Worm (Caenorhabditis elegans) whole organism, mixed stage, embryonic: ENCODE results near the gene hmit-1.3.
A peak's percentile ranks its signal among the peaks of the same experiment; 100 is the strongest.

Experiments
- M03D4.4 ChIP-seq: sonication (generic microtip); optimal IDR thresholded peaks from 2 replicates; lab custom pipeline; 2017; ENCODE audit warnings: mild to moderate bottlenecking, missing genetic modification characterization, missing compliant biosample characterization
- bed-3 ChIP-seq: fragments of 200-800 bp; sonication (Bioruptor generic); optimal IDR thresholded peaks from 3 replicates; lab custom pipeline; 2018; ENCODE audit warnings: mild to moderate bottlenecking, missing genetic modification characterization, moderate library complexity, missing compliant biosample characterization
- blmp-1 ChIP-seq: fragments of 150-350 bp; optimal IDR thresholded peaks from 2 replicates; lab custom pipeline; 2014; ENCODE audit warnings: missing biosample characterization, missing genetic modification characterization
- ceh-39 ChIP-seq: fragments of 150-350 bp; optimal IDR thresholded peaks from 2 replicates; lab custom pipeline; 2014; ENCODE audit warnings: missing biosample characterization, missing genetic modification characterization
- ceh-43 ChIP-seq: fragments of 200-800 bp; sonication (Bioruptor generic); optimal IDR thresholded peaks from 2 replicates; lab custom pipeline; 2018; ENCODE audit warnings: mild to moderate bottlenecking, missing genetic modification characterization, moderate library complexity, missing compliant biosample characterization
- ceh-83 ChIP-seq: fragments of 200-800 bp; sonication (Bioruptor generic); optimal IDR thresholded peaks from 2 replicates; lab custom pipeline; 2018; ENCODE audit warnings: mild to moderate bottlenecking, missing genetic modification characterization, missing compliant biosample characterization
- ces-1 ChIP-seq: fragments of 150-350 bp; optimal IDR thresholded peaks from 2 replicates; lab custom pipeline; 2014; ENCODE audit warnings: missing biosample characterization, missing genetic modification reagents, missing genetic modification characterization
- cnd-1 ChIP-seq: fragments of 200-800 bp; sonication (Bioruptor generic); optimal IDR thresholded peaks from 2 replicates; lab custom pipeline; 2018; ENCODE audit warnings: mild to moderate bottlenecking, missing genetic modification characterization, missing compliant biosample characterization
- drap-1 ChIP-seq: fragments of 200-800 bp; sonication (Bioruptor generic); optimal IDR thresholded peaks from 3 replicates; lab custom pipeline; 2018; ENCODE audit warnings: mild to moderate bottlenecking, missing genetic modification characterization, missing compliant biosample characterization
- elt-1 ChIP-seq: sonication (generic microtip); optimal IDR thresholded peaks from 2 replicates; lab custom pipeline; 2017; ENCODE audit warnings: missing genetic modification characterization, mild to moderate bottlenecking, missing compliant biosample characterization, antibody characterized with exemption, moderate library complexity, borderline replicate concordance; ENCODE audit not compliant: insufficient read depth
- elt-3 ChIP-seq: fragments of 150-350 bp; optimal IDR thresholded peaks from 2 replicates; lab custom pipeline; 2014; ENCODE audit warnings: missing biosample characterization, missing genetic modification characterization
- flh-1 ChIP-seq: fragments of 200-800 bp; sonication (Bioruptor generic); optimal IDR thresholded peaks from 2 replicates; lab custom pipeline; 2018; ENCODE audit warnings: mild to moderate bottlenecking, missing genetic modification characterization, moderate library complexity, missing compliant biosample characterization
- ham-2 ChIP-seq: fragments of 200-800 bp; sonication (Bioruptor generic); optimal IDR thresholded peaks from 2 replicates; lab custom pipeline; 2018; ENCODE audit warnings: mild to moderate bottlenecking, missing genetic modification characterization, missing compliant biosample characterization
- hlh-1 ChIP-seq: fragments of 150-350 bp; optimal IDR thresholded peaks from 2 replicates; lab custom pipeline; 2014; ENCODE audit warnings: missing biosample characterization, missing genetic modification reagents, missing genetic modification characterization
- lin-13 ChIP-seq: fragments of 150-350 bp; optimal IDR thresholded peaks from 2 replicates; lab custom pipeline; 2014; ENCODE audit warnings: missing biosample characterization, missing genetic modification characterization
- lin-32 ChIP-seq: fragments of 200-800 bp; sonication (Bioruptor generic); optimal IDR thresholded peaks from 2 replicates; lab custom pipeline; 2018; ENCODE audit warnings: mild to moderate bottlenecking, missing genetic modification characterization, missing compliant biosample characterization
- lsy-2 ChIP-seq: fragments of 150-350 bp; optimal IDR thresholded peaks from 2 replicates; lab custom pipeline; 2014; ENCODE audit warnings: missing biosample characterization, missing genetic modification characterization
- mab-5 ChIP-seq: fragments of 150-350 bp; optimal IDR thresholded peaks from 2 replicates; lab custom pipeline; 2014; ENCODE audit warnings: missing biosample characterization, missing genetic modification characterization
- mep-1 ChIP-seq: fragments of 150-350 bp; optimal IDR thresholded peaks from 2 replicates; lab custom pipeline; 2017; ENCODE audit warnings: missing biosample characterization, missing genetic modification reagents, missing genetic modification characterization, inconsistent platforms
- mls-2 ChIP-seq: sonication (generic microtip); optimal IDR thresholded peaks from 2 replicates; lab custom pipeline; 2016; ENCODE audit warnings: mild to moderate bottlenecking, missing genetic modification characterization, moderate library complexity, missing compliant biosample characterization
- nhr-12 ChIP-seq: fragments of 150-350 bp; optimal IDR thresholded peaks from 2 replicates; lab custom pipeline; 2014; ENCODE audit warnings: missing biosample characterization, missing genetic modification characterization
- nhr-2 ChIP-seq: fragments of 150-350 bp; optimal IDR thresholded peaks from 2 replicates; lab custom pipeline; 2014; ENCODE audit warnings: missing biosample characterization, missing genetic modification characterization
- nhr-237 ChIP-seq: fragments of 150-350 bp; optimal IDR thresholded peaks from 2 replicates; lab custom pipeline; 2014; ENCODE audit warnings: missing biosample characterization, missing genetic modification characterization
- nhr-28 ChIP-seq: fragments of 150-350 bp; optimal IDR thresholded peaks from 2 replicates; lab custom pipeline; 2014; ENCODE audit warnings: missing biosample characterization, missing genetic modification characterization
- nhr-76 ChIP-seq: sonication (generic microtip); optimal IDR thresholded peaks from 2 replicates; lab custom pipeline; 2017; ENCODE audit warnings: missing biosample characterization, missing genetic modification characterization
- pha-4 ChIP-seq: fragments of 150-350 bp; optimal IDR thresholded peaks from 2 replicates; lab custom pipeline; 2018; ENCODE audit warnings: missing biosample characterization, missing genetic modification reagents, missing genetic modification characterization
- sem-2 ChIP-seq: fragments of 200-800 bp; sonication (Bioruptor generic); optimal IDR thresholded peaks from 2 replicates; lab custom pipeline; 2018; ENCODE audit warnings: mild to moderate bottlenecking, missing genetic modification characterization, missing compliant biosample characterization
- snpc-4 ChIP-seq: fragments of 150-350 bp; optimal IDR thresholded peaks from 2 replicates; lab custom pipeline; 2014; ENCODE audit warnings: missing biosample characterization, missing genetic modification characterization
- sptf-1 ChIP-seq: sonication (generic microtip); optimal IDR thresholded peaks from 2 replicates; lab custom pipeline; 2017; ENCODE audit warnings: mild to moderate bottlenecking, missing genetic modification characterization, moderate library complexity, missing compliant biosample characterization
- tbx-8 ChIP-seq: fragments of 200-800 bp; sonication (Bioruptor generic); optimal IDR thresholded peaks from 2 replicates; lab custom pipeline; 2018; ENCODE audit warnings: mild to moderate bottlenecking, missing genetic modification characterization, moderate library complexity, missing compliant biosample characterization
- unc-120 ChIP-seq: sonication (generic microtip); optimal IDR thresholded peaks from 2 replicates; lab custom pipeline; 2017; ENCODE audit warnings: missing genetic modification characterization, missing compliant biosample characterization; ENCODE audit not compliant: poor library complexity, severe bottlenecking
- unc-39 ChIP-seq: fragments of 150-350 bp; optimal IDR thresholded peaks from 2 replicates; lab custom pipeline; 2014; ENCODE audit warnings: missing biosample characterization, missing genetic modification characterization
- unc-62 ChIP-seq: fragments of 150-350 bp; optimal IDR thresholded peaks from 2 replicates; lab custom pipeline; 2014; ENCODE audit warnings: missing biosample characterization, missing genetic modification reagents, missing genetic modification characterization
- zip-8 ChIP-seq: fragments of 150-350 bp; optimal IDR thresholded peaks from 2 replicates; lab custom pipeline; 2014; ENCODE audit warnings: missing biosample characterization, missing genetic modification characterization
- ztf-11 ChIP-seq: fragments of 150-350 bp; optimal IDR thresholded peaks from 2 replicates; lab custom pipeline; 2014; ENCODE audit warnings: missing biosample characterization, missing genetic modification characterization

hmit-1.3 gene

ce11 chrIII:3482291-3482690 is 37.1 kb downstream of the hmit-1.3 start, which contains the start of gene C34C12.6:
Gene C34C12.6, plus strand, starts transcription at chrIII:3482591.
- TF ChIP-seq ceh-83 (GFP tag; lab: Kevin White, UChicago) (no peak), ceh-39 (no peak), nhr-28 (no peak), unc-120 (tag; lab: Kevin White, UChicago) (no peak), unc-62 (GFP tag; lab: Kevin White, UChicago) (no peak), elt-1 (tag; lab: Kevin White, UChicago) (no peak), elt-3 (tag; lab: Kevin White, UChicago) (no peak), nhr-237 (tag; lab: Kevin White, UChicago) (no peak), unc-39 (tag; lab: Kevin White, UChicago) (no peak), blmp-1 (no peak), ces-1 (no peak), ham-2 (no peak), lin-32 (GFP tag; lab: Kevin White, UChicago) (no peak)

DNA sequence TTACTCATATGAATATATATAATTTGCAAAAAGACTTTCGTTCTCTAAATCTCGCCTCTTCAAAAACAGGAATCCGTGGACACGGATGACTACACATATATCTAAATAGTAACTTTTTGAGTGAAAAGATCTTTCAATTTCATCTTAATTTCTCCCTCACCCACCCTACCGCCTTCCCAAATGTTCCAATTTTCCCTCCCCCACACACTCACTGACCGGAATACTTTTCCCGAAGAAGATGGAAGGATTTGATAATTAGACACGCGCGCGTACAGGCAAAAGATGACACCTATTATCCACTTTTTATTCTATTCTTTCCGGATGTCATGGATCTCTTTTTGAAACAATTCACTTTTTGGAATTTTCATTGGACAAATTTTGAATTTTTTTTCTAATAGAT is 38.5 kb downstream of the hmit-1.3 start:
- TF ChIP-seq lsy-2 (tag; lab: Kevin White, UChicago), result no peak
- TF ChIP-seq elt-1 (tag; lab: Kevin White, UChicago), result no peak
- no peak for TF ChIP-seq ceh-39
- no peak for TF ChIP-seq unc-62 (GFP tag; lab: Kevin White, UChicago)
- no peak for TF ChIP-seq lin-13 (tag; lab: Kevin White, UChicago)
- TF ChIP-seq M03D4.4 (tag; lab: Kevin White, UChicago), result no peak
- no peak for TF ChIP-seq snpc-4 (tag; lab: Kevin White, UChicago)
- no peak for TF ChIP-seq nhr-28
- no peak for TF ChIP-seq unc-120 (tag; lab: Kevin White, UChicago)
- no peak for TF ChIP-seq ceh-43 (GFP tag; lab: Kevin White, UChicago)
- TF ChIP-seq zip-8 (tag; lab: Kevin White, UChicago), result no peak
- no peak for TF ChIP-seq unc-39 (tag; lab: Kevin White, UChicago)
- no peak for TF ChIP-seq ham-2
- no peak for TF ChIP-seq ztf-11 (tag; lab: Kevin White, UChicago)

- TF ChIP-seq tbx-8 (peak; percentile 9), unc-62 (GFP tag; lab: Kevin White, UChicago) (no peak)
Observed at ce11 chrIII:3480236-3480635, 39.2 kb downstream of the hmit-1.3 start.

- TF ChIP-seq unc-120 (tag; lab: Kevin White, UChicago) (no peak), elt-1 (tag; lab: Kevin White, UChicago) (peak; percentile 89)
Observed at ce11 chrIII:3478795-3479398, 40.5 kb downstream of the hmit-1.3 start.

- no peak for TF ChIP-seq ces-1
Observed at ce11 chrIII:3477375-3477774, 42.0 kb downstream of the hmit-1.3 start.

- TF ChIP-seq drap-1 (GFP tag; lab: Kevin White, UChicago) (no peak), pha-4 (tag; lab: Kevin White, UChicago) (no peak), unc-120 (tag; lab: Kevin White, UChicago) (no peak), elt-3 (tag; lab: Kevin White, UChicago) (no peak), snpc-4 (tag; lab: Kevin White, UChicago) (no peak), nhr-2 (tag; lab: Kevin White, UChicago) (no peak), ztf-11 (tag; lab: Kevin White, UChicago) (no peak), mls-2 (tag; lab: Kevin White, UChicago) (peak; percentile 29), nhr-28 (no peak), ceh-43 (GFP tag; lab: Kevin White, UChicago) (no peak), nhr-76 (tag; lab: Kevin White, UChicago) (no peak), hlh-1 (tag; lab: Kevin White, UChicago) (no peak), flh-1 (GFP tag; lab: Kevin White, UChicago) (no peak), elt-1 (tag; lab: Kevin White, UChicago) (no peak), ceh-83 (GFP tag; lab: Kevin White, UChicago) (no peak), unc-39 (tag; lab: Kevin White, UChicago) (no peak), lin-13 (tag; lab: Kevin White, UChicago) (no peak), blmp-1 (no peak), mab-5 (tag; lab: Kevin White, UChicago) (no peak), ceh-39 (no peak), mep-1 (no peak), zip-8 (tag; lab: Kevin White, UChicago) (no peak), nhr-12 (tag; lab: Kevin White, UChicago) (no peak), ham-2 (no peak), ces-1 (peak; percentile 31), sptf-1 (tag; lab: Kevin White, UChicago) (peak; percentile 66), lsy-2 (tag; lab: Kevin White, UChicago) (no peak), tbx-8 (peak; percentile 73), cnd-1 (peak; percentile 22), bed-3 (peak; percentile 61), nhr-237 (tag; lab: Kevin White, UChicago) (no peak), M03D4.4 (tag; lab: Kevin White, UChicago) (no peak), unc-62 (GFP tag; lab: Kevin White, UChicago) (no peak), sem-2 (GFP tag; lab: Kevin White, UChicago) (peak; percentile 10), lin-32 (GFP tag; lab: Kevin White, UChicago) (peak; percentile 35)
Observed at ce11 chrIII:3476245-3476644, 43.2 kb downstream of the hmit-1.3 start.
